Worm (Caenorhabditis elegans) whole organism, early embryonic: ENCODE data around the gene sre-47.

Experiments
- hmg-4 ChIP-seq: fragments of 200-800 bp; sonication (Bioruptor generic); optimal IDR thresholded peaks from 2 replicates; lab custom pipeline; 2018; ENCODE audit warnings: mild to moderate bottlenecking, missing genetic modification characterization, missing compliant biosample characterization
- hnd-1 ChIP-seq: sonication (generic microtip); optimal IDR thresholded peaks from 2 replicates; lab custom pipeline; 2016; ENCODE audit warnings: missing genetic modification characterization, missing compliant biosample characterization
- sea-1 ChIP-seq: fragments of 200-800 bp; sonication (Bioruptor generic); conservative IDR thresholded peaks from 2 replicates; pipeline ENCODE4 v1.3.6; 2022; ENCODE audit warnings: missing genetic modification characterization, missing compliant biosample characterization
- tbx-37 ChIP-seq: fragments of 200-800 bp; sonication (Bioruptor generic); conservative IDR thresholded peaks from 2 replicates; pipeline ENCODE4 v1.3.6; 2022; ENCODE audit warnings: missing genetic modification reagents, missing genetic modification characterization, missing compliant biosample characterization

- TF ChIP-seq hmg-4 (GFP tag; lab: Kevin White, UChicago) (no peak), hnd-1 (no peak), tbx-37 (GFP tag; lab: Robert Waterston, UW) (no peak), sea-1 (GFP tag; lab: Robert Waterston, UW) (no peak)
Observed at ce11 chrII:13991741-13992140, 7.3 kb upstream of the sre-47 start, which contains the start of gene Y39G8B.5.
